Worm (Caenorhabditis elegans) whole organism, late embryonic: ENCODE data around the gene F08F3.1.

Experiments used
- F13H6.1 ChIP-seq: sonication (generic microtip); optimal IDR thresholded peaks from 2 replicates; lab custom pipeline; 2016; ENCODE audit warnings: missing genetic modification characterization, missing compliant biosample characterization
- K02D7.2 ChIP-seq: sonication (generic microtip); optimal IDR thresholded peaks from 2 replicates; lab custom pipeline; 2017; ENCODE audit warnings: mild to moderate bottlenecking, missing genetic modification characterization, missing compliant biosample characterization
- ama-1 ChIP-seq: fragments of 150-350 bp; optimal IDR thresholded peaks from 2 replicates; lab custom pipeline; 2014
- ceh-18 ChIP-seq: sonication (generic microtip); optimal IDR thresholded peaks from 2 replicates; lab custom pipeline; 2016; ENCODE audit warnings: missing genetic modification characterization, missing compliant biosample characterization
- eyg-1 ChIP-seq: sonication (generic microtip); optimal IDR thresholded peaks from 2 replicates; lab custom pipeline; 2016; ENCODE audit warnings: missing genotype, missing genetic modification characterization, missing compliant biosample characterization
- hlh-6 ChIP-seq: sonication (generic microtip); optimal IDR thresholded peaks from 2 replicates; lab custom pipeline; 2016; ENCODE audit warnings: missing genotype, missing genetic modification characterization, missing compliant biosample characterization
- mec-3 ChIP-seq: sonication (generic microtip); optimal IDR thresholded peaks from 2 replicates; lab custom pipeline; 2016; ENCODE audit warnings: borderline replicate concordance, missing genetic modification characterization, missing compliant biosample characterization
- npax-4 ChIP-seq: sonication (generic microtip); optimal IDR thresholded peaks from 2 replicates; lab custom pipeline; 2016; ENCODE audit warnings: missing genetic modification characterization, missing compliant biosample characterization
- pha-2 ChIP-seq: sonication (generic microtip); optimal IDR thresholded peaks from 2 replicates; lab custom pipeline; 2017; ENCODE audit warnings: mild to moderate bottlenecking, missing genetic modification characterization, missing compliant biosample characterization
- pha-4 ChIP-seq: fragments of 150-350 bp; optimal IDR thresholded peaks from 2 replicates; lab custom pipeline; 2018; ENCODE audit warnings: missing biosample characterization, missing genetic modification reagents, missing genetic modification characterization
- pqm-1 ChIP-seq: sonication (generic microtip); optimal IDR thresholded peaks from 2 replicates; lab custom pipeline; 2016; ENCODE audit warnings: missing genetic modification characterization, missing compliant biosample characterization
- sox-2 ChIP-seq: fragments of 200-800 bp; sonication (Bioruptor generic); IDR thresholded peaks from 2 replicates; pipeline ENCODE4 v1.3.6; 2022; ENCODE audit warnings: missing genetic modification reagents, missing genetic modification characterization, missing compliant biosample characterization
- ttx-3 ChIP-seq: sonication (generic microtip); optimal IDR thresholded peaks from 2 replicates; lab custom pipeline; 2016; ENCODE audit warnings: missing genetic modification reagents, missing genetic modification characterization, missing compliant biosample characterization

ce11 chrV:5426337-5426736 is 19.6 kb upstream of the F08F3.1 start:
- no peak for TF ChIP-seq eyg-1 (tag; lab: Kevin White, UChicago)
- no peak for TF ChIP-seq pqm-1
- no peak for TF ChIP-seq sox-2 (GFP tag; lab: Robert Waterston, UW)
- TF ChIP-seq hlh-6 = no peak
- TF ChIP-seq pha-4 = no peak
- no peak for TF ChIP-seq pha-2 (tag; lab: Kevin White, UChicago)
- no peak for TF ChIP-seq K02D7.2 (tag; lab: Kevin White, UChicago)
- no peak for TF ChIP-seq F13H6.1 (tag; lab: Kevin White, UChicago)
- TF ChIP-seq ceh-18 (tag; lab: Kevin White, UChicago) = no peak
- no peak for TF ChIP-seq ama-1 (lab: Kevin White, UChicago)
- TF ChIP-seq npax-4 (tag; lab: Kevin White, UChicago) = no peak
- no peak for TF ChIP-seq mec-3 (tag; lab: Kevin White, UChicago)
- no peak for TF ChIP-seq ttx-3
